Worm (Caenorhabditis elegans): Measurements from ENCODE around the gene srbc-16.
"Not testable (repeated sequence)": the region's sequence is repeated elsewhere in the genome, so short reads cannot be mapped to it uniquely, and the experiment has no call there.

srbc-16 gene

DNA sequence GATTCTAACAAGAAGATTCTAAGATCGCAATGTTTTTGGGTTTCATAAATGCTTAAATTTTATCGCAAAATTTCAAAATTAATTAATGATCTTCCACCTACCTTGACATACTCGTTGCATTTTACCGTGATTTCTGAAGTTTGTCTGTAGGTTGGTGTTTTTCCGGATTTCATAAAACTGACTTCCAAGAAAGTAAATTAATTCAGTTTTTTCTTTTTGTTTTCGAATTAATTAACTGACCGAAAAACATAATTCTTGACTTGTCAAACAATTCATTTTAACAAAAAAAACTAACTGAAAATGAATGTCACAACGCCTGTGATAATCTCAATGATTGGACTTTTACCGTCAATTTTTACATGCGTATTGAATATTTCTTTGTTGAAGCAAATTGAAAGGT, at the start of gene srbc-16:
Gene srbc-16 (plus strand): TSS at position 301 of the 400 bp plus-strand sequence.
- TF ChIP-seq unc-62 (GFP tag; optimal IDR thresholded peaks at IDR 0.05) = no peak

DNA sequence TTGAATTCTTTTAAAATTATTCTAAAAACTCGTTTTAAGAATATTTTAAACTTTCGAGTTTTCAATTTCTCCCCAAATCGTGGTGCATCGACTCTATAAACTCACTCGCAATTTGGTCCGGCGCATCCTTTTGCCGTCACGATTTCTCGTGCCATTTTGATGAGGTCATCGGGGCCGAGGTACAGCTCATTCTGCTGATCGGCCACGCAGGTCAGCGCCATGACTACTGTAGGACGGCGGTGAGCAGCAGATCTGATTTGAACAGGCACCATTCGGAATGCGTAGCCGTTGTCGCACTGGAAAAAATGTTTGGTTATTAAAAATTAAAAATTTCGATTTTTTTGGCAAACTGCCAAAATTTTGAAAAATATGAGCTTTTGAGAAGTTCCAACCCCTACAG, 49.2 kb upstream of the srbc-16 start:
- TF ChIP-seq unc-62 (GFP tag; optimal IDR thresholded peaks at IDR 0.05) = no peak

DNA sequence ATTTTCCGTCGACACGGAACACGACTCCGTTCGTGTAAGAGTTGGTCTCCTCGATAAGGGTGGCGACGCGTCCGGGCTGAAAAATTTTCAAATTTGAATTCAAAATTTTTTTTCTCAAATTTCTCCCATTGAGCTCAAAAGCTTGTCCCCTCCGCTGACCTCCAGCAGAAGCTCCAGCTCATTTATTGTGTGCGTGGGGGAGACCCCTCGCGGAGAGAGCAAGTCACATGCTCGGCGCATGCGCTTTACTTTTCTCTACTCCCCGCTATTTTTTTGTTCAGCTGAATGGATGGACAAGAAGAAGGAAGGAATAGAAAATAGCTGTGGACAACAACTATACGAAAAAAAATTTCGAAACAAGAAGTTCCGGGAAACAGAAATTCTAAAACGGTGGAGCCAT, 48.3 kb upstream of the srbc-16 start:
- no peak for TF ChIP-seq unc-62 (GFP tag; optimal IDR thresholded peaks at IDR 0.05)

DNA sequence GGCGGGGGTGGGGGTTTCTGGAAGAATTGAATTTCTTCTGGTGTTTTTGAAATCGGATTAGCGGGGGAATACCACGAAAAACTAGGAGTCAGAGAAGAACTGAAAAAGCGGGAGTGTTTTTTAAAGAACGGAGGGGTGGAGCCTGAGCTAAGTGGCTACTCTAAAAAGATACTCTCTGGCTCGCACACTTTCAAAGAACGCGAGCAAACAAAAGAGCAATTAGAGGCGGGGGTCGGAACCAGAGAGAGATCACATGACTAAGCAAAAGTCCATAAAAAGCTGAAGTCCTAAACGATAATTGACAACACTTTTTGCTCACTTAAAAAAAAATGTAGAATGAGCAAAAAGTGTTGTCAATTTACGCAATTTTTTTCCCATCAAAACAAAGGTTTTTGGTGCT, 47.5 kb upstream of the srbc-16 start:
- no peak for TF ChIP-seq unc-62 (GFP tag; optimal IDR thresholded peaks at IDR 0.05)

DNA sequence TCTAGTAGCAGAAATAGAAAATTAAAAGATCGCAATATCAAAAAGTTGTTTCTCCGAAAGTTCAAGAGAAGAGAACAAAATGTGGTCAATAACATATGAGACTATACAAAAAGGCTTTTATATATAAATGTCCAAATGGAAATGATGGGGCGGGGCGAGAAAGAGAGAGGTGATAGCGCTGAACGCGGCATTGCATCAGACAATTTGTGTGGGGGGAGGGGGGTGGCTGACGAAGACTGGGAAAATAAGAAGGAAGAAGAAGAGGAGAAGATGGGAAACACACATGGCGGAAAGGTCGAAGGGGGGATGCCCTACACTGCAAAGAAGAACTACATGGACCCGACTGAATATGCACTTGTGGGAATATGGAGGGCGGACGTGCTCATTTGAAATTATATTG, 46.5 kb upstream of the srbc-16 start:
- TF ChIP-seq unc-62 (GFP tag; optimal IDR thresholded peaks at IDR 0.05) = no peak

DNA sequence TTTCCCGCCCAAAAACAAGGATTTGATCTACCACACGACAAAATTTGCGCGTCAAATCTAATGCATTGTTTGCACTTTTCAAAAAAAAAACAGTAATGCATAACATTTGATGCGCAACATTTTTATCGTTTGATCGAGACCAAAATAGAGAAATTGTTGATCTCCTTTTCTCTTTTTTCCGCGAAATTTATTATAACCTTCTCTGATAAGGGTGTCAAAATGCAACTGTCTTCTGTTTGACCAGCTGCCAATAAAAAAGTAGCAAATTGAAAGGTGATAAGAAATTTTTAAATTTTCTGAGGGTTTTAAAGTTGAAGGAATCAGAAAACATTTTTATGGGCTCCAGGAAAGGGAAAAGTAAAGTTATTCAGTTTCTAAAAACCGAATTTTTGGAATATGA, 44.8 kb upstream of the srbc-16 start:
- TF ChIP-seq unc-62 (GFP tag; optimal IDR thresholded peaks at IDR 0.05) = no peak

DNA sequence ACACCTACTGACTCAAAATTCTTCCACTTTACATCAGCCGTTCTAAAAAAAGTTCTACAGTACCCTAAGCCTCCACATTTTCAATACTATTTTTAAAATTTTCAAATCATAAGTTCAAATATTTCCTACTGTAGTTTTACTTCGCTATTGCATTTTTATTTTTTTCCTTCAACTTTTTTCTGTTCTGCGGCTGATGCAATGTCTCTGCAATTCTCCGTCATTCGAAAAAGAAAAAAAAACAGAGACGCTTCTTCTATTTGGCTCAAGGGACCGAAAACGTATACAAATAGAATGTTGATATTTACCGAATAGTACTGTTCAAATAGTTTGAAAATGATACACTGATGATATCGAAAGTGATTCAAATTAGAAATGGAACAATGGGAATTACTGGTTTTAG, 43.6 kb upstream of the srbc-16 start:
- no peak for TF ChIP-seq unc-62 (GFP tag; optimal IDR thresholded peaks at IDR 0.05)

DNA sequence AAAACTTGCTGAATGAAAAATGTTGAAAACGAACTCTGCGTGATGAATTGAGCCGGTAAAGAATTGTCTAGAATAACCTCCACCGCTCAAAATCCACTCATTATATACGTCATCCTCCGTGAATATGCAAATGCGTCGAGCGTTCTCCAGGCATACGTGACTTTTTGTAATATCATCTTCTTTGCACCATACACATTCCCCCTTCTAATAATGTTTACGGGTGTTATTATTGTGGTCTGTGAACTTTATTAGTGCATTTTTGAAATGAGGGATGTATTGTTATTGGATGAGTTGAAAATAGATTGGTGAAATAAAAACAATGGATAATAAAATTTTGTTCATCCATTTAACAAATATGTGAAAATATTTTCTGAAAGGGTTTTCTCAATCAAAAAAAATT, 41.9 kb upstream of the srbc-16 start, which contains the start of gene F22F7.7:
Gene F22F7.7 (minus strand): TSS at position 125 of the 400 bp plus-strand sequence.
- TF ChIP-seq unc-62 (GFP tag; optimal IDR thresholded peaks at IDR 0.05) = no peak

DNA sequence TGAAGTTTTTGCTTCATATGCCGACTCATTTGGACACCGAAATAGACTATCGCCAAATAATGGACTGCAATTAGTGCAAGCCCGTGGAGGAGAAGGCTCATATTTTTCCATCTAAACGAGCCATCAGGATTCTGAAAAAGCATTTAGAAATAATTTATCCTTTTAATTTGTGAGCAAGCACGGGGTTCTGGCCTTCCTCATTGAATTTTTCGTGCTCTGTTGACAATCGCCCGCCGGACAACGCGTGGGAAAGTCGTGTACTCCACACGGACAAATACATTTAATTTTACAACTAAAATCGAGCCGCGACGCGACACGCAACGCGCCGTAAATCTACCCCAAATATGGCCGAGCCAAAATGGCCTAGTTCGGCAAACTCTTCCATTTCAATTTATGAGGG, 37.4 kb upstream of the srbc-16 start, which contains the start of gene F22F7.12:
Gene F22F7.12 (minus strand): TSS at position 101 of the 400 bp plus-strand sequence.
- not testable (repeated sequence) for TF ChIP-seq unc-62 (GFP tag; optimal IDR thresholded peaks at IDR 0.05)

DNA sequence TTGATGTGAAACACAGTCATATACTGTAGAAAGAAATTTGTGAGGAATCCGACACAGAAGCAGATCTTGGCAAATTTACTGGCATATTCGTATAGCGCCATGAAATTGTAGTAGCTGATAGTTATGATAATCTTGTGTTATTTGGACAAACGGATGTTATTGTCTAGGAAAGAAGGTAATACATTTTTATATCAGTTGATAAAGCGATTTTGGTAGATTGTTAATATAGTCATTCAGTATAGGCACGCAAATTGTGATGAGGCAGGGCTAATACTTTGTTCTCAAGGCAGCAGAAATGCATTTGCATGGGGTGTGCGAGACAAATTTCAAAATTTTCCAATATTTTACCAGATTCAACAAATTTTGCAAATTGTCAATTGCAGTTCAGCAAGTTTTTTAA, 35.8 kb upstream of the srbc-16 start, which contains the start of gene str-52:
Gene str-52 (minus strand): TSS at position 101 of the 400 bp plus-strand sequence.
- no peak for TF ChIP-seq unc-62 (GFP tag; optimal IDR thresholded peaks at IDR 0.05)

DNA sequence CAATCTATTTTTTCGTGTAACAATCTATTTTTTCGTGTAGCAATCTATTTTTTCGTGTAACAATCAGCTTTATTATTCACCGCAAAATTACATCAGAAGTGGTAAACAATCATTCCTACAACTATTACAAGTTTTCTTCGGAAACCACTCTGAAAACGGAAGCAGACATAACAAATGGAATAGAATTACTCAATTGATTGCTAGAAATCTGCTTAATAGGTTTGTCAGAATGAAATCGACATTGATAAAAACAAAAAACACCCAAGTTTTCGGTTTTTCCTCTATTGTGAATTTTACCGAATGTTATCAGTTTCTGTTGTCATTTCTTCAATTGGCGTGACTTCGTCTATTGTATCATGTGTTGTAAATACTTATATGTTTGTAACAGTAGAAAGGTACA, 35.0 kb upstream of the srbc-16 start, which contains the start of gene srbc-20:
Gene srbc-20 (plus strand): TSS at position 301 of the 400 bp plus-strand sequence.
- TF ChIP-seq unc-62 (GFP tag; optimal IDR thresholded peaks at IDR 0.05) = no peak

DNA sequence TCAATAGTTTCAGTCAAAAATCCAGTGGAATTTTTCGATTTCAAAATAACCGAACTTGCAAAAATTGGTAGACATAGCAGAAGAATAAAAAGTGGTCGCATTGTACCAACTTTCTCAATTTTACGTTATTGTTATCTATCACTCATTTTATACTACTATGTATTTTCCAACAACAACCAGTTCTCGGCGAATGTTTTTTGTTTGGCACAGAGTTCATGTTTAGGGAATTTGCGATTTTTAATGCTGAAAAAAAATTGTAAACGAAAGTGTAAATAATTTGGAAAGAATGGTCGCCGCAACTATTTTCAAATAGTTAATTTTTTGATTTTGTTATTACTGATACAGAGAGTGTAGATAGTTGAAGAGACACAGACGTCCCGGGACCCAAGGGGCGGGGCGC, 32.4 kb upstream of the srbc-16 start, which contains the start of gene C45H4.21:
Gene C45H4.21 (minus strand): TSS at position 101 of the 400 bp plus-strand sequence.
- no peak for TF ChIP-seq unc-62 (GFP tag; optimal IDR thresholded peaks at IDR 0.05)

DNA sequence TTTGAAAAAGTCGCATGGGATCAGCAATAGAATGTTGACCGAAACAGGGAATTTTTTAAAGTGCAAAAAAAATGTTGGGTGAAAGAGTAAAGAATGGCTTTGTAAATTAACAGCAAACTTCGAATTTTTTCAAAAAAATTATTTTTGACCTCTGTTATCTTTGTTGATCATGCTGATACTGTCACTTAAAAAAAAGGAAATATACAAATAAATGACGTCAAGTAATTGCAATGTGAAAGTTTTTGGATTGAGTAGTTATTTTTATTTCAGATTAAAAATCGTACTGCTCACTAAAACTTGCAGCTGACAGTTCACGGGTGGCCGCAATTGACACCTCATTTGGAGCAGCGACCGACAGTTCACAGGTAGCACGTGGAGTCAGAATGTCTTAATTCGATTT, 31.0 kb upstream of the srbc-16 start, which contains the start of gene C45H4.13:
Gene C45H4.13 (minus strand): TSS at position 101 of the 400 bp plus-strand sequence.
- no peak for TF ChIP-seq unc-62 (GFP tag; optimal IDR thresholded peaks at IDR 0.05)

DNA sequence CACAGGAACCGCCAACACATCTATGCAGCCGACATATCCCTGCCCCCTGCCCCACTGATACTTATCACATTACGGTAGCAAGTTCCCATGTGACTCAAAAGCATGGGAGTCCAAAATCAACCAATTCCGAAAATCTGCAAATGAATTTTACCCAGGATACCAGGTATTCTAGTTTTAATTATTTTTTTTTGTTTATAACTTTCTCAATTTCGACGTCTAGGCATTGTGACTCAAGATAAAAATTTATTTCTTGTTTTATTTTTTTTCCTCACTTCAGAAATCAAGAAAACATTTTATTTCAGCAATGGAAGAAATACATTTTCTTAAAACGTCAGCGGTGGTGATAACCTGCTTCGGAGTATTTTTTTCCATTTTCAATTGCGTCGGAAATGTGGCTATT, 30.4 kb upstream of the srbc-16 start, which contains the start of gene srbc-24:
Gene srbc-24 (plus strand): TSS at position 301 of the 400 bp plus-strand sequence.
- no peak for TF ChIP-seq unc-62 (GFP tag; optimal IDR thresholded peaks at IDR 0.05)

DNA sequence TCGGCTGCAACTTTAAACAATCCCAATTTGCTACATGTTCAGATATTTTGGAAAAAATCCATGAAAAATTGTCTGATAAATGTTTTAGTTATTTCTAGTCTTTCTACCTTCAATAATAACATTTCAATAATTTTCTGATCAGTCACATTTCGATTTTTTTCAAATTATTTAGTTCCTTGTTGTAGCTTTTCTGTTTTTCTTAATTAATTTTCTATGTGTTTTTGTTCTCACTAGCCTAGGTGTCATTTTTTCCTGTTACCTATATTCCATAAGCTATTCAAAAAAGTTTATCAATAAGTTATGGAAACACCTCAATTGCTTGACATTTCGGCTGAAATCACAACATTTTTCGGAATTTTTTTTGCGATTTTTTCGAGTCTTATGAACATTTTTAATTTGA, 28.6 kb upstream of the srbc-16 start, which contains the start of gene srbc-23:
Gene srbc-23 (plus strand): TSS at position 301 of the 400 bp plus-strand sequence.
- no peak for TF ChIP-seq unc-62 (GFP tag; optimal IDR thresholded peaks at IDR 0.05)

DNA sequence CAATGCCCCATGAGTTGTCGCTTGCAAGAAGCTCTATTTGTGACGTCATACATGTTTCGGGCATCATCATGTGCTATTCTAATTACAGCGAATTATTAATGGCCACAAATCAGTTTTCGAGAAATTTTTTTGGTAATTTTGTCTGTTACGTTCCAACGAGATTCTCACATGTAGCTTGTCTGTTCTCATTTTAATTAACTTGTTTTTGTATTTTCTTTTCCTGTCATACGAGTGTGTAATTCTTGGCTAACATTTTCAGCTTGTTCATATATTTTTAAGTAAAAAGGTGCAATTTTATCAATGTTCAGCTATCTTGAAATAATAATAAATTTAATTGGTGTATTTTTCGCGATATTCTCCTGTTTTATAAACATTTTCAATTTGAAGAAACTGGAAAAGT, 26.6 kb upstream of the srbc-16 start, which contains the start of gene srbc-21:
Gene srbc-21 (plus strand): TSS at position 301 of the 400 bp plus-strand sequence.
- TF ChIP-seq unc-62 (GFP tag; optimal IDR thresholded peaks at IDR 0.05) = no peak

DNA sequence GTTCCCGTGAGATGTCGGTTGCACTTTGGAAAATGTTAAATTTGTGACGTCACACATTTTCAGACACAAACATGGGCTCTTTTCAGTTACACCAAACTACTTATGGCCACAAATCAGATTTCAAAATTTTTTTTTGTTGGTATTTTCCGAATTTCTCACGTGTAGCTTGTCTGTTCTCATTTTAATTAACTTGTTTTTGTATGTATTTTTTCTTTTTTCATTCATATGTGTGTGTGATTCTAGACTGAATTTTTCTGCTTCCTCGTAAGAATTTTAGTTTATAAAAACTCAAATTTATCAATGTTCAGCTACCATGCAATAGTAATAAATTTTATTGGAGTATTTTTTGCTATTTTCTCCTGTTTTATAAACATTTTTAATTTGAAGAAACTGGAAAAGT, 25.0 kb upstream of the srbc-16 start, which contains the start of gene srbc-22:
Gene srbc-22 (plus strand): TSS at position 301 of the 400 bp plus-strand sequence.
- no peak for TF ChIP-seq unc-62 (GFP tag; optimal IDR thresholded peaks at IDR 0.05)
